Fruit fly (Drosophila melanogaster) Kc167 (cell line): ENCODE measurements around the gene Elovl7.

ENCODE experiments used
- Sin3A ChIP-seq: fragments of >200 bp; optimal IDR thresholded peaks from 2 replicates; lab custom pipeline; 2018; ENCODE audit warnings: missing external identifiers
- h ChIP-seq: fragments of >200 bp; optimal IDR thresholded peaks from 3 replicates; lab custom pipeline; 2018; ENCODE audit warnings: missing external identifiers

DNA sequence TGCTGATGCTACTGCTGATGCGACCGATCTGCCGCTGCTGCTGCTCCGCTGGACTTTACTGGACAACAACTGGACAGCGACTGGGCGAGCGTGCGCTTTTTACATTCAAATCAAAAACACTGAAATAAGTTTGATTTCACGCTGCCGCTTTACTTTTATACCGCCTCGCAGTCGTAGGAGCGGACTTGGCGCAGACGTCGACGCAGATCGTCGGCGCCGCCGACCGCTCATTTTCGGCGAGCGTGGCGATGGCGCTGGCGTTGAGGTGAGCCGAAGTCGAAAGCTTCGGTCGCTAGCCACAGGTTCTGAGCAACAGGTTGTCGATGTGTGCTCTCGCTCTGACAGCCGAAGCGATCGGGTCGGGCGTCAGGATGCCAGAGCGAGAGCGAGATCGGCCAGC lies at the start of gene Elovl7:
- TF ChIP-seq Sin3A (lab: Kevin White, UChicago) (no peak), h (lab: Kevin White, UChicago) (no peak)
